Fruit fly (Drosophila melanogaster) whole organism, adult: ENCODE results near the gene Taf2.

ENCODE experiments used
- CG11617 ChIP-seq: fragments of 200-800 bp; sonication (Bioruptor generic); optimal IDR thresholded peaks from 2 replicates; lab custom pipeline; 2017; ENCODE audit warnings: mild to moderate bottlenecking, missing biosample characterization, missing genetic modification reagents, missing genetic modification characterization
- CG5204 ChIP-seq: fragments of 200-800 bp; sonication (Bioruptor generic); optimal IDR thresholded peaks from 2 replicates; lab custom pipeline; 2016; ENCODE audit warnings: missing biosample characterization, missing genetic modification characterization
- Crg-1 ChIP-seq: fragments of 200-800 bp; sonication (Bioruptor generic); optimal IDR thresholded peaks from 2 replicates; lab custom pipeline; 2016; ENCODE audit warnings: missing biosample characterization, missing genetic modification characterization
- cic ChIP-seq: fragments of 200-800 bp; sonication (Bioruptor generic); optimal IDR thresholded peaks from 2 replicates; lab custom pipeline; 2017; ENCODE audit warnings: missing biosample characterization, mild to moderate bottlenecking, missing genetic modification characterization, moderate library complexity
- ovo ChIP-seq: fragments of 200-800 bp; sonication (Bioruptor generic); optimal IDR thresholded peaks from 2 replicates; lab custom pipeline; 2016; ENCODE audit warnings: missing biosample characterization, missing genetic modification characterization
- toe ChIP-seq: fragments of 200-800 bp; sonication (Bioruptor generic); optimal IDR thresholded peaks from 2 replicates; lab custom pipeline; 2016; ENCODE audit warnings: missing biosample characterization, missing genetic modification characterization

Gene Taf2

dm6 chr3L:9836524-9837047, 51.9 kb downstream of the Taf2 start, which contains the start of gene I-2:
TSS of gene I-2 (minus strand) at chr3L:9836805.
- TF ChIP-seq CG11617 (GFP tag; lab: Kevin White, UChicago) (peak; percentile 36), Crg-1 (GFP tag; lab: Kevin White, UChicago) (no peak), cic (no peak), ovo (GFP tag; lab: Kevin White, UChicago) (no peak), toe (GFP tag; lab: Kevin White, UChicago) (no peak), CG5204 (GFP tag; lab: Kevin White, UChicago) (no peak)
